Worm (Caenorhabditis elegans): ENCODE data around the gene mgl-1.

- TF ChIP-seq nhr-77 (tag; optimal IDR thresholded peaks at IDR 0.05) (no peak), snpc-4 (tag; optimal IDR thresholded peaks at IDR 0.05) (no peak), egl-27 (tag; optimal IDR thresholded peaks at IDR 0.05) (no peak), C34F6.9 (tag; optimal IDR thresholded peaks at IDR 0.05) (no peak), nhr-12 (tag; optimal IDR thresholded peaks at IDR 0.05) (no peak), nhr-237 (tag; optimal IDR thresholded peaks at IDR 0.05) (no peak), lin-39 (tag; optimal IDR thresholded peaks at IDR 0.05) (no peak)
Measured at ce11 chrX:9956052-9956451, 20.1 kb downstream of the mgl-1 start.
